Fruit fly (Drosophila melanogaster) whole organism, embryonic: Measurements from ENCODE around the gene CG13403.

ENCODE experiments used
- Antp ChIP-seq: fragments of 200-800 bp; sonication (Bioruptor generic); optimal IDR thresholded peaks from 3 replicates; lab custom pipeline; 2016; ENCODE audit warnings: missing biosample characterization, missing genetic modification characterization
- Atf3 ChIP-seq: fragments of 200-800 bp; sonication (Bioruptor generic); optimal IDR thresholded peaks from 3 replicates; lab custom pipeline; 2016; ENCODE audit warnings: missing biosample characterization, missing genetic modification characterization
- CG1024 ChIP-seq: fragments of 200-800 bp; sonication (Bioruptor generic); IDR thresholded peaks from 2 replicates; pipeline ENCODE4 v1.3.6; 2022; ENCODE audit warnings: missing biosample characterization, missing genetic modification characterization
- CG11560 ChIP-seq: fragments of 200-800 bp; sonication (Bioruptor generic); IDR thresholded peaks from 3 replicates; pipeline ENCODE4 v1.3.6; 2022; ENCODE audit warnings: missing biosample characterization, missing genetic modification characterization
- CG31441 ChIP-seq: fragments of 200-800 bp; sonication (Bioruptor generic); IDR thresholded peaks from 2 replicates; pipeline ENCODE4 v1.3.6; 2022; ENCODE audit warnings: missing biosample characterization, missing genetic modification characterization
- E2f1 ChIP-seq: fragments of 200-800 bp; sonication (Bioruptor generic); IDR thresholded peaks from 2 replicates; pipeline ENCODE4 v1.3.6; 2022; ENCODE audit warnings: missing biosample characterization, missing genetic modification characterization
- E2f2 ChIP-seq: fragments of 200-800 bp; sonication (Bioruptor generic); IDR thresholded peaks from 2 replicates; pipeline ENCODE4 v1.3.6; 2022; ENCODE audit warnings: missing biosample characterization, missing genetic modification characterization
- HLH3B ChIP-seq: fragments of 200-800 bp; sonication (Bioruptor generic); IDR thresholded peaks from 2 replicates; pipeline ENCODE4 v1.3.6; 2022; ENCODE audit warnings: missing biosample characterization, missing genetic modification characterization
- Sry-β ChIP-seq: fragments of 200-800 bp; sonication (Bioruptor generic); optimal IDR thresholded peaks from 2 replicates; lab custom pipeline; 2018; ENCODE audit warnings: missing biosample characterization, mild to moderate bottlenecking, missing genetic modification characterization, moderate library complexity
- lov ChIP-seq, 2 experiments: fragments of 200-800 bp in 1 of 2; fragments of >200 bp in 1 of 2; sonication (Bioruptor generic) in 1 of 2; IDR thresholded peaks in 1 of 2; optimal IDR thresholded peaks in 1 of 2; 2 replicates in 1 of 2; 3 replicates in 1 of 2; pipeline versions ENCODE4 v1.3.6 to Lab custom; 2017 to 2022; ENCODE audit warnings: missing biosample characterization in 1 of 2, missing genetic modification characterization in 1 of 2
- sob ChIP-seq: fragments of 200-800 bp; sonication (Bioruptor generic); IDR thresholded peaks from 2 replicates; pipeline ENCODE4 v1.3.6; 2022; ENCODE audit warnings: missing biosample characterization, missing genetic modification characterization
- usp ChIP-seq: fragments of >200 bp; optimal IDR thresholded peaks from 2 replicates; lab custom pipeline; 2017; ENCODE audit warnings: missing biosample characterization, missing genetic modification characterization

DNA sequence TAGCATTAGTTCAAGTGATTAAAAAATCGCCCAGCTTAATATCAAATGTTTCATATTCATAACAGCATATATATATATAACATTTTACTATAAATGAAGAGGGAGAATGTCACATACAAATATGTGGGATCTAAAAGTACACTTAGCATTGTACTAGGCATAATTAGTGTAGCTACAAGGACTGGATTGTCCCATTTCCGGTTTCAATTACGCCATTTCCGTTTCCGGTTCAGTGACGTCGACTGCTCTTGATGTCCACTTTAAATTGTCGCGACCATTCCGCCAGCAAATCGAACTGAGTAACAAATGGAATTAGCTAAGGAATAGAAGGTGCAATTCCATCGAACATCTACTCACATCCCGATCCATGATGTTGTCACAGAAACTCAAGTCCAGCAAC is 42.6 kb upstream of the CG13403 start:
- TF ChIP-seq CG31441 (GFP tag; lab: Robert Waterston, UW) (0 out of 2 replicates have a peak, but pooled peaks have one; percentile 18), usp (no peak), Antp (GFP tag; lab: Kevin White, UChicago) (no peak), HLH3B (no peak), E2f2 (GFP tag; lab: Robert Waterston, UW) (no peak), Atf3 (GFP tag; lab: Kevin White, UChicago) (no peak), Sry-β (GFP tag; lab: Kevin White, UChicago) (no peak), CG11560 (tag; lab: Robert Waterston, UW) (no peak), lov (optimal IDR thresholded peaks at IDR 0.05; lab: Kevin White, UChicago) (no peak), lov (GFP tag; IDR thresholded peaks at IDR 0.05; lab: Robert Waterston, UW) (no peak), E2f1 (GFP tag; lab: Robert Waterston, UW) (no peak), CG1024 (GFP tag; lab: Robert Waterston, UW) (no peak), sob (GFP tag; lab: Robert Waterston, UW) (no peak)
